Worm (Caenorhabditis elegans) whole organism, late embryonic: ENCODE results near the gene str-12.
"Not testable (repeated sequence)": the region's sequence is repeated elsewhere in the genome, so short reads cannot be mapped to it uniquely, and the experiment has no call there.

ENCODE experiments used
- F13H6.1 ChIP-seq: sonication (generic microtip); optimal IDR thresholded peaks from 2 replicates; lab custom pipeline; 2016; ENCODE audit warnings: missing genetic modification characterization, missing compliant biosample characterization
- K09A11.1 ChIP-seq: sonication (generic microtip); optimal IDR thresholded peaks from 2 replicates; lab custom pipeline; 2017; ENCODE audit warnings: antibody characterized with exemption, mild to moderate bottlenecking, missing genetic modification characterization, missing compliant biosample characterization; ENCODE audit not compliant: insufficient read depth
- ceh-31 ChIP-seq: sonication (generic microtip); optimal IDR thresholded peaks from 2 replicates; lab custom pipeline; 2016; ENCODE audit warnings: missing genetic modification characterization, missing compliant biosample characterization
- ceh-34 ChIP-seq: sonication (generic microtip); optimal IDR thresholded peaks from 2 replicates; lab custom pipeline; 2016; ENCODE audit warnings: mild to moderate bottlenecking, missing genetic modification characterization, missing compliant biosample characterization
- ceh-6 ChIP-seq: fragments of 200-800 bp; sonication (Bioruptor generic); optimal IDR thresholded peaks from 2 replicates; lab custom pipeline; 2018; ENCODE audit warnings: mild to moderate bottlenecking, missing genetic modification characterization, missing compliant biosample characterization
- ceh-9 ChIP-seq: sonication (generic microtip); optimal IDR thresholded peaks from 2 replicates; lab custom pipeline; 2016; ENCODE audit warnings: mild to moderate bottlenecking, missing genetic modification characterization, inconsistent platforms, missing compliant biosample characterization
- dmd-4 ChIP-seq: sonication (generic microtip); optimal IDR thresholded peaks from 2 replicates; lab custom pipeline; 2016; ENCODE audit warnings: borderline replicate concordance, missing genetic modification characterization, missing compliant biosample characterization
- ets-4 ChIP-seq: sonication (generic microtip); optimal IDR thresholded peaks from 2 replicates; lab custom pipeline; 2016; ENCODE audit warnings: missing genetic modification characterization, missing compliant biosample characterization
- eyg-1 ChIP-seq: sonication (generic microtip); optimal IDR thresholded peaks from 2 replicates; lab custom pipeline; 2016; ENCODE audit warnings: missing genotype, missing genetic modification characterization, missing compliant biosample characterization
- fkh-10 ChIP-seq: fragments of 150-350 bp; optimal IDR thresholded peaks from 2 replicates; lab custom pipeline; 2014; ENCODE audit warnings: missing biosample characterization, missing genetic modification reagents, missing genetic modification characterization
- hlh-13 ChIP-seq: fragments of 200-800 bp; sonication (Bioruptor generic); optimal IDR thresholded peaks from 2 replicates; lab custom pipeline; 2018; ENCODE audit warnings: mild to moderate bottlenecking, missing genetic modification characterization, missing compliant biosample characterization
- hlh-30 ChIP-seq: sonication (generic microtip); optimal IDR thresholded peaks from 2 replicates; lab custom pipeline; 2017; ENCODE audit warnings: antibody characterized with exemption, missing genetic modification characterization, missing compliant biosample characterization; ENCODE audit not compliant: insufficient read depth
- hlh-6 ChIP-seq: sonication (generic microtip); optimal IDR thresholded peaks from 2 replicates; lab custom pipeline; 2016; ENCODE audit warnings: missing genotype, missing genetic modification characterization, missing compliant biosample characterization
- hlh-8 ChIP-seq: sonication (generic microtip); optimal IDR thresholded peaks from 2 replicates; lab custom pipeline; 2016; ENCODE audit warnings: missing genotype, missing genetic modification characterization, missing compliant biosample characterization
- lim-6 ChIP-seq: sonication (generic microtip); optimal IDR thresholded peaks from 2 replicates; lab custom pipeline; 2016; ENCODE audit warnings: missing genetic modification characterization, missing compliant biosample characterization
- madf-2 ChIP-seq: sonication (generic microtip); optimal IDR thresholded peaks from 2 replicates; lab custom pipeline; 2017; ENCODE audit warnings: missing genetic modification characterization, missing compliant biosample characterization
- nfya-1 ChIP-seq: sonication (generic microtip); optimal IDR thresholded peaks from 2 replicates; lab custom pipeline; 2017; ENCODE audit warnings: missing genetic modification characterization, mild to moderate bottlenecking, missing compliant biosample characterization, antibody characterized with exemption, moderate library complexity
- nhr-11 ChIP-seq: fragments of 150-350 bp; optimal IDR thresholded peaks from 2 replicates; lab custom pipeline; 2014; ENCODE audit warnings: missing biosample characterization, missing genetic modification characterization
- nhr-232 ChIP-seq: sonication (generic microtip); optimal IDR thresholded peaks from 2 replicates; lab custom pipeline; 2016; ENCODE audit warnings: missing genetic modification characterization, missing compliant biosample characterization
- npax-4 ChIP-seq: sonication (generic microtip); optimal IDR thresholded peaks from 2 replicates; lab custom pipeline; 2016; ENCODE audit warnings: missing genetic modification characterization, missing compliant biosample characterization
- pat-9 ChIP-seq: fragments of 200-800 bp; sonication (Bioruptor generic); optimal IDR thresholded peaks from 2 replicates; lab custom pipeline; 2018; ENCODE audit warnings: mild to moderate bottlenecking, missing genetic modification characterization, moderate library complexity, missing compliant biosample characterization
- pros-1 ChIP-seq: fragments of 150-350 bp; optimal IDR thresholded peaks from 2 replicates; lab custom pipeline; 2014; ENCODE audit warnings: missing biosample characterization, missing genetic modification reagents, missing genetic modification characterization
- ref-2 ChIP-seq: sonication (generic microtip); optimal IDR thresholded peaks from 2 replicates; lab custom pipeline; 2016; ENCODE audit warnings: missing genetic modification characterization, missing compliant biosample characterization
- syd-9 ChIP-seq: sonication (generic microtip); optimal IDR thresholded peaks from 2 replicates; lab custom pipeline; 2016; ENCODE audit warnings: mild to moderate bottlenecking, missing genetic modification characterization, moderate library complexity, missing compliant biosample characterization
- tbx-2 ChIP-seq: sonication (generic microtip); optimal IDR thresholded peaks from 2 replicates; lab custom pipeline; 2016; ENCODE audit warnings: missing genetic modification characterization, missing compliant biosample characterization
- tbx-7 ChIP-seq: sonication (generic microtip); optimal IDR thresholded peaks from 2 replicates; lab custom pipeline; 2016; ENCODE audit warnings: missing genotype, missing genetic modification characterization, missing compliant biosample characterization
- ttx-3 ChIP-seq: sonication (generic microtip); optimal IDR thresholded peaks from 2 replicates; lab custom pipeline; 2016; ENCODE audit warnings: missing genetic modification reagents, missing genetic modification characterization, missing compliant biosample characterization
- zip-5 ChIP-seq: sonication (generic microtip); optimal IDR thresholded peaks from 2 replicates; lab custom pipeline; 2016; ENCODE audit warnings: missing genetic modification characterization, missing compliant biosample characterization
- ztf-16 ChIP-seq: sonication (generic microtip); optimal IDR thresholded peaks from 2 replicates; lab custom pipeline; 2017; ENCODE audit warnings: missing genetic modification characterization, missing compliant biosample characterization

Gene str-12

ce11 chrV:15577395-15577896 lies 33.2 kb upstream of the str-12 start, which contains the start of gene atx-3:
Gene atx-3 (minus strand): TSS chrV:15577445.
- TF ChIP-seq ztf-16 (tag; lab: Kevin White, UChicago) (no peak), nhr-232 (tag; lab: Kevin White, UChicago) (no peak), hlh-6 (tag; lab: Kevin White, UChicago) (no peak)

DNA sequence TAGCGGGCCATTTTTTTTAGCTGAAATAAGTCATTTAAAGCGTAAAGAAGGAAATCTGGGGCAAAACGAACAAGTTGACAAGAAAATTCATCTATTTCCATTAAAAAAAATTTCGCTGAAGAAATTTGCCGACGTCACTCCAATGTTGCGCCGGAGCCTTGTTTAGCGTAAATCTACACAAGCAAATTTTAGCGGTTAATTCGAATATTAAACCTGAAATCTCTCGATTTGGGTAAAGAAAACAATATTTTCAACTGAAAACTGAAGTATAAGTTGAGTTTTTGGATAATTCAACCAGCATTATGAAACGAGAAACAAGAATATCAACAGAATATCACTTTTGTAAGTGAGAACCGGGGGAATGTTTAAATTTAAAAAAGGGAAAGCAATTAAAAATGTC lies 32.3 kb upstream of the str-12 start, which contains the start of gene F28F8.9:
F28F8.9 (minus strand) TSS at position 288 of the 400 bp plus-strand sequence.
- TF ChIP-seq nfya-1 (tag; lab: Kevin White, UChicago) (peak; percentile 31), pros-1 (tag; lab: Kevin White, UChicago) (no peak)

- peak; percentile 30 for TF ChIP-seq nfya-1 (tag; lab: Kevin White, UChicago)
These were observed 29.2 kb upstream of the str-12 start for ce11 chrV:15581440-15581839.

ce11 chrV:15590183-15590667 lies 20.5 kb upstream of the str-12 start, which contains the start of gene F28F8.7:
Gene F28F8.7 (minus strand): TSS chrV:15590617.
- TF ChIP-seq ref-2 (tag; lab: Kevin White, UChicago) = peak; percentile 29

DNA sequence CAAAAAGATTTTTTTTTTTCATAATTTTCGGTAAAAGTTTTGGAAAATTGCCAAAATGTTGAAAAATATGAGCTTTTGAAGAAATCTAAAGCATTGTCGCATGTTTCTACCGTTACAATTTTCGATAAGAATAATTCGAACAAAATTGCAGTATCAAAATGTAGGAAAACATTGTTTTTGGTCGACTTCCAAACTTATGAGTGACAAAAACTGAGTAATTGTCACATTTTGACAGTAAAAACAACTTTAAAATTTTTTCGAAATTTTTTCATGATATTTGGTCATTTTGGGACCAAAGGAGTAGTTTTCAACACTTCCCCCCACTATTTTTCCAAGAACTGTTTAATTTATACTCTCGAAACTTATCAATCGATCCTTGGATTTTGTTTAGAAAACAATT lies 16.1 kb upstream of the str-12 start, which contains the start of gene fbxa-139:
fbxa-139 (minus strand) TSS at position 101 of the 400 bp plus-strand sequence.
- no peak for TF ChIP-seq ceh-9
- no peak for TF ChIP-seq nhr-11
- TF ChIP-seq madf-2 (tag; lab: Kevin White, UChicago) = no peak
- no peak for TF ChIP-seq tbx-2 (tag; lab: Kevin White, UChicago)
- no peak for TF ChIP-seq nfya-1 (tag; lab: Kevin White, UChicago)
- TF ChIP-seq tbx-7 (tag; lab: Kevin White, UChicago) = no peak
- TF ChIP-seq, all 69 proteins: peak for 0

DNA sequence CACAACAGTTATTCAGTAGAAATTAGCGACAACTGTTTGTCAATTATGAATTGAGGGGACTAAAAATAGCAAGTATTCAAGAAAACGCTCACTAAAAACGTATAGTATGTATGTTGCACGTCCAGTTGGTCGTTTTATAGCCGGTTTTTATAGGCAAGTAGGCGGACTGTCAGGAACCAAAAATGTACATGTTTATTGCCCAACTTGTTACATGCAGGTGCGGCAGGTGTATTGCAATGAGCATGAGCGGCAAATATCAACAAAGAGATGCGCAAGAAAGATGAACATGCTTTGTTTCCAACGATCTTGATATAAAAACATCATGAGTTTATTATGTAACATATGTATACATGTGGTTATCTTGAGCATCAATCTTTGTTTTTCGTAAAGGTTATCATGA lies 10.9 kb upstream of the str-12 start, which contains the start of gene B0391.14:
B0391.14 (minus strand) TSS at position 101 of the 400 bp plus-strand sequence.
- TF ChIP-seq nfya-1 (tag; lab: Kevin White, UChicago); ceh-34; hlh-30 (tag; lab: Kevin White, UChicago): not testable (repeated sequence)
- TF ChIP-seq, all 69 proteins: peak for 0; not testable (repeated sequence) for 69

DNA sequence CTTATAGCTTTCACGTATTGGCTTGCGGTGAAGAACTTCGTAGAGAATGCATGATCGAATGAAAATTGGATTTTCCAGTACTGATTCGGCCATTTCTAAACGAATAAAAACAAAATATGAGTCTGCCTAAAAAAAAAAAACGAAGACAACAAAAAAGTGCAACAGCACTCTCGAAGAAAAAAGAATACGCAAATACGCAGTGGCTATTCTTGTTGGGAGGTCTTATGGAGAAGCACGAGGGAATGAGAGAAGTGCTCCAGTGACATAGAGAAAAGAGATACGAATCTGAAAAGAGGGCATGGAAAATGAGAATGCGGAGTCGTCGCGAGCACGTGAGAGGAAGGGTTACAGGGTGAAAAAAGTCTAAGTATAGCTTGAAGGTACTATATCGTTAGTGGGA lies 8.4 kb upstream of the str-12 start, which contains the start of gene fbxa-152:
fbxa-152 (minus strand) TSS at position 101 of the 400 bp plus-strand sequence.
- TF ChIP-seq ceh-34 (no peak), eyg-1 (tag; lab: Kevin White, UChicago) (no peak), pat-9 (tag; lab: Kevin White, UChicago) (no peak), hlh-13 (no peak), ttx-3 (tag; lab: Kevin White, UChicago) (no peak), ceh-31 (no peak), F13H6.1 (tag; lab: Kevin White, UChicago) (no peak), nhr-11 (no peak), ets-4 (tag; lab: Kevin White, UChicago) (no peak), syd-9 (tag; lab: Kevin White, UChicago) (no peak), dmd-4 (tag; lab: Kevin White, UChicago) (no peak), npax-4 (no peak), K09A11.1 (tag; lab: Kevin White, UChicago) (no peak), nhr-232 (tag; lab: Kevin White, UChicago) (no peak), fkh-10 (no peak), ceh-6 (no peak), zip-5 (tag; lab: Kevin White, UChicago) (no peak), lim-6 (no peak), hlh-8 (tag; lab: Kevin White, UChicago) (no peak)
